Fruit fly (Drosophila melanogaster) whole organism, prepupa: ENCODE data around the gene CG13837.

Source experiments
- CG10631 ChIP-seq: fragments of 200-800 bp; sonication (Bioruptor generic); optimal IDR thresholded peaks from 2 replicates; lab custom pipeline; 2016; ENCODE audit warnings: missing biosample characterization, missing genetic modification characterization
- CG11294 ChIP-seq: fragments of 200-800 bp; sonication (Bioruptor generic); IDR thresholded peaks from 2 replicates; pipeline ENCODE4 v1.3.6; 2022; ENCODE audit warnings: missing biosample characterization, missing genetic modification characterization
- CG11762 ChIP-seq: fragments of 200-800 bp; sonication (Bioruptor generic); optimal IDR thresholded peaks from 3 replicates; lab custom pipeline; 2016; ENCODE audit warnings: missing biosample characterization, missing genetic modification characterization; ENCODE audit not compliant: insufficient read depth
- CG11902 ChIP-seq: fragments of 200-800 bp; sonication (Bioruptor generic); optimal IDR thresholded peaks from 3 replicates; lab custom pipeline; 2016; ENCODE audit warnings: missing biosample characterization, missing genetic modification characterization
- CG15336 ChIP-seq: fragments of 200-800 bp; sonication (Bioruptor generic); IDR thresholded peaks from 2 replicates; pipeline ENCODE4 v1.3.6; 2022; ENCODE audit warnings: missing biosample characterization, missing genetic modification characterization
- CG1621 ChIP-seq: fragments of 200-800 bp; sonication (Bioruptor generic); optimal IDR thresholded peaks from 3 replicates; lab custom pipeline; 2018; ENCODE audit warnings: missing biosample characterization, mild to moderate bottlenecking, missing genetic modification characterization
- CG16779 ChIP-seq: fragments of 200-800 bp; sonication (Bioruptor generic); optimal IDR thresholded peaks from 3 replicates; lab custom pipeline; 2017; ENCODE audit warnings: missing biosample characterization, mild to moderate bottlenecking, missing genetic modification characterization
- CG3032 ChIP-seq: fragments of 200-800 bp; optimal IDR thresholded peaks from 2 replicates; lab custom pipeline; 2019; ENCODE audit warnings: missing biosample characterization, mild to moderate bottlenecking, missing genetic modification characterization, moderate library complexity
- CG32006 ChIP-seq: fragments of 200-800 bp; sonication (Bioruptor generic); optimal IDR thresholded peaks from 3 replicates; lab custom pipeline; 2017; ENCODE audit warnings: missing biosample characterization, mild to moderate bottlenecking, missing genetic modification characterization
- CG3919 ChIP-seq: fragments of 200-800 bp; sonication (Bioruptor generic); optimal IDR thresholded peaks from 3 replicates; lab custom pipeline; 2016; ENCODE audit warnings: missing biosample characterization, missing genetic modification characterization
- CG4318 ChIP-seq: fragments of 200-800 bp; sonication (Bioruptor generic); optimal IDR thresholded peaks from 3 replicates; lab custom pipeline; 2017; ENCODE audit warnings: missing biosample characterization, mild to moderate bottlenecking, missing genetic modification characterization
- CG6163 ChIP-seq: fragments of 200-800 bp; sonication (Bioruptor generic); IDR thresholded peaks from 3 replicates; pipeline ENCODE4 v1.3.6; 2022; ENCODE audit warnings: missing biosample characterization, missing genetic modification characterization
- CG6276 ChIP-seq: fragments of 200-800 bp; sonication (Bioruptor generic); optimal IDR thresholded peaks from 2 replicates; lab custom pipeline; 2017; ENCODE audit warnings: missing biosample characterization, mild to moderate bottlenecking, missing genetic modification characterization
- CG6792 ChIP-seq: fragments of 200-800 bp; sonication (Bioruptor generic); optimal IDR thresholded peaks from 3 replicates; lab custom pipeline; 2016; ENCODE audit warnings: missing biosample characterization, missing genetic modification characterization
- CG6808 ChIP-seq: fragments of 200-800 bp; sonication (Bioruptor generic); optimal IDR thresholded peaks from 3 replicates; lab custom pipeline; 2017; ENCODE audit warnings: missing biosample characterization, missing genetic modification characterization, mild to moderate bottlenecking, moderate library complexity, missing genetic modification reagents
- CG6854 ChIP-seq: fragments of 200-800 bp; sonication (Bioruptor generic); optimal IDR thresholded peaks from 2 replicates; lab custom pipeline; 2017; ENCODE audit warnings: missing biosample characterization, mild to moderate bottlenecking, missing genetic modification characterization
- CG7368 ChIP-seq: fragments of 200-800 bp; sonication (Bioruptor generic); optimal IDR thresholded peaks from 3 replicates; lab custom pipeline; 2016; ENCODE audit warnings: missing biosample characterization, missing genetic modification characterization
- CG8319 ChIP-seq: fragments of 200-800 bp; sonication (Bioruptor generic); optimal IDR thresholded peaks from 3 replicates; lab custom pipeline; 2016; ENCODE audit warnings: missing biosample characterization, missing genetic modification characterization
- CG8632 ChIP-seq: fragments of 200-800 bp; sonication (Bioruptor generic); optimal IDR thresholded peaks from 3 replicates; lab custom pipeline; 2016; ENCODE audit warnings: missing biosample characterization, missing genetic modification characterization
- CG9139 ChIP-seq: fragments of 200-800 bp; sonication (Bioruptor generic); optimal IDR thresholded peaks from 3 replicates; lab custom pipeline; 2017; ENCODE audit warnings: missing biosample characterization, mild to moderate bottlenecking, missing genetic modification characterization
- Eip75B ChIP-seq: fragments of 200-800 bp; sonication (Bioruptor generic); optimal IDR thresholded peaks from 3 replicates; lab custom pipeline; 2016; ENCODE audit warnings: missing biosample characterization, missing genetic modification characterization
- Eip78C ChIP-seq: fragments of 200-800 bp; sonication (Bioruptor generic); peaks from one replicate; lab custom pipeline; 2016; ENCODE audit warnings: missing biosample characterization, missing genetic modification characterization
- Eip93F ChIP-seq: fragments of 200-800 bp; sonication (Bioruptor generic); optimal IDR thresholded peaks from 2 replicates; lab custom pipeline; 2016; ENCODE audit warnings: missing biosample characterization, mild to moderate bottlenecking, missing genetic modification characterization
- Ets21C ChIP-seq: fragments of 200-800 bp; sonication (Bioruptor generic); optimal IDR thresholded peaks from 3 replicates; lab custom pipeline; 2016; ENCODE audit warnings: missing biosample characterization, missing genetic modification characterization
- Ets96B ChIP-seq: fragments of 200-800 bp; optimal IDR thresholded peaks from 2 replicates; lab custom pipeline; 2019; ENCODE audit warnings: missing biosample characterization, mild to moderate bottlenecking, missing genetic modification characterization, moderate library complexity
- Gug ChIP-seq: fragments of 200-800 bp; sonication (Bioruptor generic); IDR thresholded peaks from 2 replicates; pipeline ENCODE4 v1.3.6; 2022; ENCODE audit warnings: missing biosample characterization, missing genetic modification characterization
- Hr4 ChIP-seq: fragments of 200-800 bp; sonication (Bioruptor generic); optimal IDR thresholded peaks from 3 replicates; lab custom pipeline; 2016; ENCODE audit warnings: missing biosample characterization, missing genetic modification characterization
- Lpt ChIP-seq: fragments of 200-800 bp; sonication (Bioruptor generic); optimal IDR thresholded peaks from 3 replicates; lab custom pipeline; 2016; ENCODE audit warnings: missing biosample characterization, missing genetic modification characterization
- Met ChIP-seq: fragments of 200-800 bp; sonication (Bioruptor generic); optimal IDR thresholded peaks from 3 replicates; lab custom pipeline; 2016; ENCODE audit warnings: missing biosample characterization, missing genetic modification characterization
- OdsH ChIP-seq: fragments of 200-800 bp; sonication (Bioruptor generic); optimal IDR thresholded peaks from 3 replicates; lab custom pipeline; 2016; ENCODE audit warnings: missing biosample characterization, missing genetic modification characterization
- Smox ChIP-seq: fragments of 200-800 bp; sonication (Bioruptor generic); optimal IDR thresholded peaks from 3 replicates; lab custom pipeline; 2016; ENCODE audit warnings: missing biosample characterization, missing genetic modification characterization
- Sox102F ChIP-seq: fragments of 200-800 bp; sonication (Bioruptor generic); optimal IDR thresholded peaks from 2 replicates; lab custom pipeline; 2016; ENCODE audit warnings: missing biosample characterization, mild to moderate bottlenecking, missing genetic modification characterization
- Sox15 ChIP-seq: fragments of 200-800 bp; sonication (Bioruptor generic); optimal IDR thresholded peaks from 3 replicates; lab custom pipeline; 2016; ENCODE audit warnings: missing biosample characterization, missing genetic modification characterization
- acj6 ChIP-seq: fragments of 200-800 bp; sonication (Bioruptor generic); optimal IDR thresholded peaks from 3 replicates; lab custom pipeline; 2016; ENCODE audit warnings: missing biosample characterization, missing genetic modification characterization
- cyc ChIP-seq: fragments of 200-800 bp; sonication (Bioruptor generic); optimal IDR thresholded peaks from 3 replicates; lab custom pipeline; 2016; ENCODE audit warnings: missing biosample characterization, missing genetic modification characterization
- dac ChIP-seq: fragments of 200-800 bp; sonication (Bioruptor generic); optimal IDR thresholded peaks from 2 replicates; lab custom pipeline; 2017; ENCODE audit warnings: missing biosample characterization, mild to moderate bottlenecking, missing genetic modification characterization
- dsx ChIP-seq: fragments of 200-800 bp; optimal IDR thresholded peaks from 3 replicates; lab custom pipeline; 2019; ENCODE audit warnings: missing biosample characterization, mild to moderate bottlenecking, missing genetic modification characterization, moderate library complexity; ENCODE audit not compliant: poor library complexity, severe bottlenecking
- eg ChIP-seq: fragments of 200-800 bp; sonication (Bioruptor generic); IDR thresholded peaks from 3 replicates; pipeline ENCODE4 v1.3.6; 2022; ENCODE audit warnings: missing biosample characterization, missing genetic modification characterization
- esn ChIP-seq: fragments of 200-800 bp; sonication (Bioruptor generic); optimal IDR thresholded peaks from 2 replicates; lab custom pipeline; 2016; ENCODE audit warnings: missing biosample characterization, mild to moderate bottlenecking, missing genetic modification characterization, moderate library complexity
- lz ChIP-seq: fragments of 200-800 bp; sonication (Bioruptor generic); optimal IDR thresholded peaks from 3 replicates; lab custom pipeline; 2016; ENCODE audit warnings: missing biosample characterization, missing genetic modification characterization
- net ChIP-seq: fragments of 200-800 bp; sonication (Bioruptor generic); optimal IDR thresholded peaks from 3 replicates; lab custom pipeline; 2016; ENCODE audit warnings: missing biosample characterization, missing genetic modification characterization
- pdm3 ChIP-seq: fragments of 200-800 bp; sonication (Bioruptor generic); optimal IDR thresholded peaks from 3 replicates; lab custom pipeline; 2016; ENCODE audit warnings: missing biosample characterization, missing genetic modification characterization
- spab ChIP-seq: fragments of 200-800 bp; sonication (Bioruptor generic); optimal IDR thresholded peaks from 2 replicates; lab custom pipeline; 2017; ENCODE audit warnings: missing biosample characterization, mild to moderate bottlenecking, missing genetic modification characterization, missing genetic modification reagents
- svp ChIP-seq: fragments of 200-800 bp; sonication (Bioruptor generic); peaks from one replicate; lab custom pipeline; 2016; ENCODE audit warnings: missing biosample characterization, missing genetic modification characterization
- topi ChIP-seq: fragments of 200-800 bp; sonication (Bioruptor generic); optimal IDR thresholded peaks from 3 replicates; lab custom pipeline; 2016; ENCODE audit warnings: missing biosample characterization, missing genetic modification characterization
- vri ChIP-seq: fragments of 200-800 bp; sonication (Bioruptor generic); optimal IDR thresholded peaks from 3 replicates; lab custom pipeline; 2016; ENCODE audit warnings: missing biosample characterization, mild to moderate bottlenecking, missing genetic modification characterization

CG13837 gene

dm6 chr3R:23046529-23046943 is 2.7 kb downstream of the CG13837 start (continued):
- TF ChIP-seq net (peak; percentile 91), cyc (GFP tag; lab: Kevin White, UChicago) (peak; percentile 93), CG8319 (GFP tag; lab: Kevin White, UChicago) (peak; percentile 87), CG11902 (peak; percentile 89), dsx (GFP tag; lab: Kevin White, UChicago) (peak; percentile 82), CG8632 (peak; percentile 89), esn (GFP tag; lab: Kevin White, UChicago) (peak; percentile 93), Gug (peak; percentile 57)

- TF ChIP-seq CG11762 (GFP tag; lab: Kevin White, UChicago) (no peak), CG6163 (GFP tag; lab: Robert Waterston, UW) (peak; percentile 64), Eip75B (no peak), Sox102F (GFP tag; lab: Kevin White, UChicago) (no peak)
Observed at dm6 chr3R:23048089-23048689, 4.4 kb downstream of the CG13837 start, which contains the start of gene CG17121. Gene CG17121 (minus strand): TSS chr3R:23048214.

- peak; percentile 85 for TF ChIP-seq CG6276 (GFP tag; lab: Kevin White, UChicago)
- peak; percentile 87 for TF ChIP-seq CG4318 (GFP tag; lab: Kevin White, UChicago)
- peak; percentile 74 for TF ChIP-seq Sox15
- peak; percentile 91 for TF ChIP-seq CG15336 (GFP tag; lab: Robert Waterston, UW)
- peak; percentile 0 for TF ChIP-seq Eip93F (GFP tag; lab: Kevin White, UChicago)
- TF ChIP-seq CG6792 (GFP tag; lab: Kevin White, UChicago): peak; percentile 88
- peak; percentile 89 for TF ChIP-seq pdm3 (GFP tag; lab: Kevin White, UChicago)
- peak; percentile 85 for TF ChIP-seq CG8632
- peak; percentile 85 for TF ChIP-seq acj6
- peak; percentile 89 for TF ChIP-seq OdsH
- peak; percentile 87 for TF ChIP-seq CG10631
- TF ChIP-seq CG3032 (tag; lab: Kevin White, UChicago): peak; percentile 87
- peak; percentile 64 for TF ChIP-seq CG9139 (GFP tag; lab: Kevin White, UChicago)
- TF ChIP-seq Ets21C (GFP tag; lab: Kevin White, UChicago): peak; percentile 74
- TF ChIP-seq Lpt (GFP tag; lab: Kevin White, UChicago): peak; percentile 78
- peak; percentile 79 for TF ChIP-seq CG11762 (GFP tag; lab: Kevin White, UChicago)
- peak; percentile 87 for TF ChIP-seq Eip75B
- TF ChIP-seq esn (GFP tag; lab: Kevin White, UChicago): peak; percentile 94
- peak; percentile 98 for TF ChIP-seq Eip78C (GFP tag; lab: Kevin White, UChicago)
- TF ChIP-seq CG1621: peak; percentile 20
- TF ChIP-seq CG16779 (tag; lab: Kevin White, UChicago): peak; percentile 36
- TF ChIP-seq vri (GFP tag; lab: Kevin White, UChicago): peak; percentile 63
- TF ChIP-seq lz (GFP tag; lab: Kevin White, UChicago): peak; percentile 88
- TF ChIP-seq Smox (GFP tag; lab: Kevin White, UChicago): peak; percentile 85
- peak; percentile 7 for TF ChIP-seq CG6854 (GFP tag; lab: Kevin White, UChicago)
- TF ChIP-seq topi (GFP tag; lab: Kevin White, UChicago): peak; percentile 89
- peak; percentile 72 for TF ChIP-seq dac (GFP tag; lab: Kevin White, UChicago)
- TF ChIP-seq Ets96B: peak; percentile 83
- TF ChIP-seq CG11902: peak; percentile 74
- peak; percentile 78 for TF ChIP-seq spab (GFP tag; lab: Kevin White, UChicago)
- TF ChIP-seq eg (GFP tag; lab: Robert Waterston, UW): peak; percentile 86
- TF ChIP-seq Hr4 (GFP tag; lab: Kevin White, UChicago): peak; percentile 91
- TF ChIP-seq CG11294 (GFP tag; lab: Robert Waterston, UW): peak; percentile 60
- TF ChIP-seq CG6808: peak; percentile 83
- TF ChIP-seq dsx (GFP tag; lab: Kevin White, UChicago): peak; percentile 69
- TF ChIP-seq CG3919: peak; percentile 88
- peak; percentile 81 for TF ChIP-seq net
- peak; percentile 96 for TF ChIP-seq CG32006 (GFP tag; lab: Kevin White, UChicago)
- peak; percentile 83 for TF ChIP-seq cyc (GFP tag; lab: Kevin White, UChicago)
- TF ChIP-seq Gug: peak; percentile 77
- TF ChIP-seq svp (GFP tag; lab: Kevin White, UChicago): peak; percentile 96
- TF ChIP-seq Met (GFP tag; lab: Kevin White, UChicago): peak; percentile 91
- peak; percentile 74 for TF ChIP-seq CG7368 (GFP tag; lab: Kevin White, UChicago)
Observed at dm6 chr3R:23048690-23049118, 4.9 kb downstream of the CG13837 start.
